Worm (Caenorhabditis elegans) whole organism, L3 larva: ENCODE measurements around the gene akt-1.
A peak's percentile ranks its signal among the peaks of the same experiment; 100 is the strongest.

Experiments used
- ZK546.5 ChIP-seq: sonication (generic microtip); optimal IDR thresholded peaks from 2 replicates; lab custom pipeline; 2017; ENCODE audit warnings: missing biosample characterization, missing genetic modification characterization
- aly-2 ChIP-seq: fragments of 150-350 bp; optimal IDR thresholded peaks from 2 replicates; lab custom pipeline; 2014; ENCODE audit warnings: missing biosample characterization, missing genetic modification characterization
- ama-1 ChIP-seq: fragments of 150-350 bp; optimal IDR thresholded peaks from 2 replicates; lab custom pipeline; 2018
- ceh-16 ChIP-seq: sonication (generic microtip); optimal IDR thresholded peaks from 2 replicates; lab custom pipeline; 2017; ENCODE audit warnings: missing biosample characterization, missing genetic modification characterization
- ceh-28 ChIP-seq: fragments of 150-350 bp; optimal IDR thresholded peaks from 2 replicates; lab custom pipeline; 2014; ENCODE audit warnings: missing biosample characterization, missing genetic modification reagents, missing genetic modification characterization
- ceh-9 ChIP-seq: sonication (generic microtip); optimal IDR thresholded peaks from 2 replicates; lab custom pipeline; 2018; ENCODE audit warnings: missing biosample characterization, missing genetic modification characterization
- daf-12 ChIP-seq: fragments of 150-350 bp; optimal IDR thresholded peaks from 2 replicates; lab custom pipeline; 2014; ENCODE audit warnings: missing biosample characterization, missing genetic modification reagents, missing genetic modification characterization
- egl-5 ChIP-seq: fragments of 150-350 bp; optimal IDR thresholded peaks from 2 replicates; lab custom pipeline; 2017; ENCODE audit warnings: missing biosample characterization, missing genetic modification reagents, missing genetic modification characterization, inconsistent platforms
- elt-1 ChIP-seq: fragments of 150-350 bp; optimal IDR thresholded peaks from 2 replicates; lab custom pipeline; 2014; ENCODE audit warnings: missing biosample characterization, missing genetic modification characterization
- elt-2 ChIP-seq: sonication (generic microtip); optimal IDR thresholded peaks from 2 replicates; lab custom pipeline; 2016; ENCODE audit warnings: missing genetic modification reagents, mild to moderate bottlenecking, missing genetic modification characterization, missing compliant biosample characterization
- elt-3 ChIP-seq, 3 experiments: fragments of 150-350 bp in 1 of 3; sonication (generic microtip) in 2 of 3; optimal IDR thresholded peaks; 2 replicates in 2 of 3; 4 replicates in 1 of 3; lab custom pipeline; 2014 to 2017; ENCODE audit warnings: missing biosample characterization in 3 of 3, missing genetic modification characterization in 3 of 3
- fkh-10 ChIP-seq: sonication (generic microtip); optimal IDR thresholded peaks from 2 replicates; lab custom pipeline; 2017; ENCODE audit warnings: missing biosample characterization, missing genetic modification reagents, missing genetic modification characterization
- fkh-2 ChIP-seq: fragments of 150-350 bp; optimal IDR thresholded peaks from 2 replicates; lab custom pipeline; 2014; ENCODE audit warnings: missing biosample characterization, missing genetic modification reagents, missing genetic modification characterization
- hmg-11 ChIP-seq: sonication (generic microtip); optimal IDR thresholded peaks from 2 replicates; lab custom pipeline; 2016; ENCODE audit warnings: missing genetic modification characterization, missing compliant biosample characterization
- jun-1 ChIP-seq: fragments of 150-350 bp; optimal IDR thresholded peaks from 2 replicates; lab custom pipeline; 2014; ENCODE audit warnings: missing biosample characterization, missing genetic modification reagents, missing genetic modification characterization
- lin-15B ChIP-seq: fragments of 150-350 bp; optimal IDR thresholded peaks from 2 replicates; lab custom pipeline; 2014; ENCODE audit warnings: missing biosample characterization, missing genetic modification characterization
- lin-39 ChIP-seq: fragments of 150-350 bp; optimal IDR thresholded peaks from 2 replicates; lab custom pipeline; 2018; ENCODE audit warnings: missing biosample characterization, missing genetic modification reagents, missing genetic modification characterization
- lsy-12 ChIP-seq: sonication (generic microtip); optimal IDR thresholded peaks from 2 replicates; lab custom pipeline; 2016; ENCODE audit warnings: mild to moderate bottlenecking, missing genetic modification characterization, missing compliant biosample characterization
- mdl-1 ChIP-seq: fragments of 150-350 bp; optimal IDR thresholded peaks from 2 replicates; lab custom pipeline; 2014; ENCODE audit warnings: missing biosample characterization, missing genetic modification characterization
- nfya-1 ChIP-seq: sonication (generic microtip); optimal IDR thresholded peaks from 2 replicates; lab custom pipeline; 2017; ENCODE audit warnings: missing genetic modification characterization, mild to moderate bottlenecking, missing compliant biosample characterization, antibody characterized with exemption, moderate library complexity; ENCODE audit not compliant: insufficient read depth
- nhr-11 ChIP-seq: fragments of 150-350 bp; optimal IDR thresholded peaks from 2 replicates; lab custom pipeline; 2014; ENCODE audit warnings: missing biosample characterization, missing genetic modification characterization
- nhr-12 ChIP-seq: fragments of 150-350 bp; optimal IDR thresholded peaks from 2 replicates; lab custom pipeline; 2014; ENCODE audit warnings: missing biosample characterization, missing genetic modification characterization
- nhr-23 ChIP-seq: fragments of 150-350 bp; optimal IDR thresholded peaks from 2 replicates; lab custom pipeline; 2014; ENCODE audit warnings: missing biosample characterization, missing genetic modification reagents, missing genetic modification characterization
- nhr-237 ChIP-seq: fragments of 150-350 bp; optimal IDR thresholded peaks from 2 replicates; lab custom pipeline; 2014; ENCODE audit warnings: missing biosample characterization, missing genetic modification characterization
- nhr-25 ChIP-seq: sonication (generic microtip); optimal IDR thresholded peaks from 2 replicates; lab custom pipeline; 2017; ENCODE audit warnings: missing biosample characterization, missing genetic modification characterization
- nhr-28 ChIP-seq: fragments of 150-350 bp; optimal IDR thresholded peaks from 2 replicates; lab custom pipeline; 2014; ENCODE audit warnings: missing biosample characterization, missing genetic modification characterization
- nhr-43 ChIP-seq: sonication (generic microtip); optimal IDR thresholded peaks from 2 replicates; lab custom pipeline; 2016; ENCODE audit warnings: mild to moderate bottlenecking, missing genetic modification characterization, missing compliant biosample characterization; ENCODE audit not compliant: poor library complexity, severe bottlenecking
- nhr-67 ChIP-seq: fragments of 150-350 bp; optimal IDR thresholded peaks from 2 replicates; lab custom pipeline; 2014; ENCODE audit warnings: missing biosample characterization, missing genetic modification characterization
- nhr-76 ChIP-seq: fragments of 150-350 bp; sonication (generic microtip); optimal IDR thresholded peaks from 5 replicates; lab custom pipeline; 2014; ENCODE audit warnings: missing biosample characterization, missing genetic modification characterization
- nhr-77 ChIP-seq: fragments of 150-350 bp; optimal IDR thresholded peaks from 2 replicates; lab custom pipeline; 2014; ENCODE audit warnings: missing biosample characterization, missing genetic modification characterization
- pha-4 ChIP-seq: fragments of 150-350 bp; optimal IDR thresholded peaks from 2 replicates; lab custom pipeline; 2014; ENCODE audit warnings: missing biosample characterization, missing genetic modification reagents, missing genetic modification characterization
- pqm-1 ChIP-seq: fragments of 150-350 bp; optimal IDR thresholded peaks from 2 replicates; lab custom pipeline; 2017; ENCODE audit warnings: missing biosample characterization, missing genetic modification characterization, inconsistent platforms
- skn-1 ChIP-seq: fragments of 150-350 bp; optimal IDR thresholded peaks from 2 replicates; lab custom pipeline; 2014; ENCODE audit warnings: missing biosample characterization, missing genetic modification characterization
- tbx-2 ChIP-seq: sonication (generic microtip); optimal IDR thresholded peaks from 2 replicates; lab custom pipeline; 2016; ENCODE audit warnings: mild to moderate bottlenecking, missing genetic modification characterization, missing compliant biosample characterization
- unc-39 ChIP-seq: sonication (generic microtip); optimal IDR thresholded peaks from 4 replicates; lab custom pipeline; 2017; ENCODE audit warnings: missing biosample characterization, missing genetic modification characterization
- unc-62 ChIP-seq: fragments of 150-350 bp; sonication (generic microtip); optimal IDR thresholded peaks from 4 replicates; lab custom pipeline; 2014; ENCODE audit warnings: missing biosample characterization, missing genetic modification reagents, missing genetic modification characterization
- zag-1 ChIP-seq: fragments of 150-350 bp; optimal IDR thresholded peaks from 2 replicates; lab custom pipeline; 2014; ENCODE audit warnings: missing biosample characterization, missing genetic modification characterization
- ztf-11 ChIP-seq: fragments of 150-350 bp; optimal IDR thresholded peaks from 2 replicates; lab custom pipeline; 2014; ENCODE audit warnings: missing biosample characterization, missing genetic modification characterization
- ztf-4 ChIP-seq: fragments of 150-350 bp; optimal IDR thresholded peaks from 2 replicates; lab custom pipeline; 2014; ENCODE audit warnings: missing biosample characterization, missing genetic modification characterization

Gene akt-1

DNA sequence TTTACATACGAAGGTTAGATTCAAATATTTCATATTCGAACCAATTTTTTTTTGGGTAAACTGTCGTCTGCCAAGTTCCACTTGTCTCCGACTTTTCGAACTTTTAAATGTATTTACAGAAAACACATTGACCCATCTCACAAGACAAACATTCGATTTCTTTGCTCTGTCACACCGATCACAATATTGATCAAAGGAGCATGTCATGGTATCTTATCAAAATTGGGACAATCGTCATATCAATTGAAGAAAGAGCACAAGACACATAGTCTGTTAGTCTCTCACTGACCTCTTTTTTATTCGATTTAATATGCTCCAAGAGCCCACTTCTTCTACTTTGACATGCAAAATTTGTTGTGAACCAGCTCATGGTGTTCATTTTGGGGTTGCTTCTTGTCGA is 7.3 kb downstream of the akt-1 start, which contains the start of gene nhr-232:
Gene nhr-232 (plus strand): TSS at position 121 of the 400 bp plus-strand sequence.
- TF ChIP-seq elt-2 (tag; lab: Kevin White, UChicago) (peak; percentile 81), elt-1 (tag; lab: Kevin White, UChicago) (no peak), ztf-11 (tag; lab: Kevin White, UChicago) (no peak), nhr-25 (tag; lab: Kevin White, UChicago) (no peak), pha-4 (tag; lab: Kevin White, UChicago) (peak; percentile 70), ceh-9 (tag; lab: Kevin White, UChicago) (no peak), unc-62 (no peak), zag-1 (tag; lab: Kevin White, UChicago) (no peak), nhr-43 (tag; lab: Kevin White, UChicago) (no peak), jun-1 (tag; lab: Kevin White, UChicago) (peak; percentile 27), elt-3 (tag; optimal IDR thresholded peaks at IDR 0.05; lab: Kevin White, UChicago) (no peak), nhr-76 (tag; lab: Kevin White, UChicago) (no peak), fkh-2 (tag; lab: Kevin White, UChicago) (no peak), nhr-28 (tag; lab: Kevin White, UChicago) (no peak), nhr-12 (no peak), skn-1 (no peak), pqm-1 (peak; percentile 84), ztf-4 (tag; lab: Kevin White, UChicago) (no peak), lsy-12 (tag; lab: Kevin White, UChicago) (no peak), ceh-28 (no peak), lin-15B (tag; lab: Kevin White, UChicago) (no peak), egl-5 (tag; lab: Kevin White, UChicago) (no peak)

DNA sequence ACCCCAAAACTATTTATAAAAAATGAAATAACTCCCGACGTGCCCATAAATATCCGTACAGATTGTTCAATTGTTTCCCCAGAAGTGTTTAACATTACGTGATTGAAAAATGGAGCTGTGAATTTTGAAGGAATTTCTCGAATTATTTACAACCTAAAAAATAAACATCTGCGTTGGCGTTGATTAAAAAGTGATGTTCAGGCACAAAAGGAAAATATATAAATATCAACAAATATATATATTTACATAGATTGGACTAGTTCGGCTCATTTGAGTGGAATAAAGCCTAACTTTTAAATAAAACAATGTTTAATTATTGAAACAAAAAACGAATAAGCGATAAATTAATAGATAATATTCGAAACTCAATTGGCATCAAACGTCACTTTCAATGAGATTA is 11.8 kb downstream of the akt-1 start, which contains the start of gene sri-18:
Gene sri-18 (minus strand): TSS at position 101 of the 400 bp plus-strand sequence.
- TF ChIP-seq nhr-12 (no peak), nhr-25 (tag; lab: Kevin White, UChicago) (no peak), nfya-1 (tag; lab: Kevin White, UChicago) (no peak), nhr-23 (no peak), ztf-4 (tag; lab: Kevin White, UChicago) (no peak), daf-12 (tag; lab: Kevin White, UChicago) (no peak), aly-2 (tag; lab: Kevin White, UChicago) (no peak), nhr-67 (no peak), ceh-9 (tag; lab: Kevin White, UChicago) (no peak), mdl-1 (no peak)

DNA sequence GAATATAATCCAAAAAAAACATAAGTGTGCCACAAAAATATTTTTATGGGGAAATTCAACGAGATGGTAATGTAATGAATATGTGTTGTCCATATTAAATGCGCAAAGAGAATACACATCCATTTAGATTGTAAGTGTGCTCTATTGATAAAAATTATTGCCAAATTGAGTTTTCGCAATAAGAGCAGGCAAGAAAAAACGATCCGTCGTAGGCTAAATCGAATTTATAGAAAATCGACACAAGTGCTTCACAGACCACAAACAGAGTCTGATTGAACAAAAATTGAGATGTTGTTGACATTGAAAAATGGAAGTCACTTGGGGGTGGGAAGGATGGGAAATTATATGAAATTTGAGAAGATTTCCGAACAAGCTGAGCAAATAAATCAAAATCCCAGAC is 16.3 kb downstream of the akt-1 start:
- no peak for TF ChIP-seq ZK546.5 (tag; lab: Kevin White, UChicago)
- TF ChIP-seq nhr-25 (tag; lab: Kevin White, UChicago): no peak
- no peak for TF ChIP-seq unc-39 (tag; lab: Kevin White, UChicago)
- no peak for TF ChIP-seq lin-15B (tag; lab: Kevin White, UChicago)
- TF ChIP-seq lin-39 (tag; lab: Kevin White, UChicago): no peak
- no peak for TF ChIP-seq ceh-16
- TF ChIP-seq pha-4 (tag; lab: Kevin White, UChicago): peak; percentile 58

DNA sequence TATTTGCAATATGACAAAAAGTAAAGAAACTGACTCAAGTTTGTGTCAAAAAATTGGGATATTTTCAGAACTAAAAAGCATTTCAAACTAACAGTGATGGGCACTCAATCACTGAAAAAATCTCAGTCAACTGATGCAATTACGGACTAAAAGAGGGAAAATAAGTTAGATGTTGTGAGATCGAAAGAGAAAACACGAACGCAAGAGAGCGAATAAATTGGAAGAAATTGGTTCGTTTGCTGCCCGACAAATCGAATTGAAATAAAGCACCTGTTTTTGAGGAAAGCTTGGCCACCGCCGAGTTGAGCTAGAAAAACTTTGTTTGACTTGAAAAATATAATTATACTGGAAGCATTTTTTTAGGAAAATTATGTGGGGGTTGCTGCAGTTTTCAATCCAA is 17.3 kb downstream of the akt-1 start:
- TF ChIP-seq lin-15B (tag; lab: Kevin White, UChicago) (no peak), nhr-11 (tag; lab: Kevin White, UChicago) (no peak), nhr-77 (no peak), ama-1 (lab: Kevin White, UChicago) (no peak), elt-2 (tag; lab: Kevin White, UChicago) (no peak), elt-1 (tag; lab: Kevin White, UChicago) (no peak), tbx-2 (no peak), nhr-25 (tag; lab: Kevin White, UChicago) (no peak)

DNA sequence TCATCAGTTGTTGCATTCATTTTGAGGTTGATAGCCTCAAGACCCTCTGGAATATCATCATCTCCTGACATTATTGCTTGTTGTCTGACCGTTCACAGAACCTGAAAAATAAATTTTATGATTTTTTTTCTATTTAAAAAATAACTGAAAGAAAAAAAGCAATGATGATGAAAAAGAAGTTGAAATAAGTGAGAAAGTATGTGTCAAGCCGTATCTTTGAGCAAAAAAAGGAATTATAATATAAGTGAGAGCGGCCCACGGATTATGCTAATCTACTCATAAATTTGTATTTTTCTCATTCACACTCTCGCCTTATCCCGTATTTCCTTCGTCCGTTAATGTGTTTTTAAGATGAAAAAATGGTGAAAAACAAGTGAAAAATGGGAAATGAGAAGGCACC is 21.5 kb downstream of the akt-1 start, which contains the start of gene ric-4:
Gene ric-4 (minus strand): TSS at position 101 of the 400 bp plus-strand sequence.
- TF ChIP-seq ztf-11 (tag; lab: Kevin White, UChicago) (no peak), ama-1 (lab: Kevin White, UChicago) (no peak), lin-15B (tag; lab: Kevin White, UChicago) (no peak), ztf-4 (tag; lab: Kevin White, UChicago) (no peak), fkh-2 (tag; lab: Kevin White, UChicago) (no peak), nhr-237 (tag; lab: Kevin White, UChicago) (no peak), hmg-11 (tag; lab: Kevin White, UChicago) (no peak), aly-2 (tag; lab: Kevin White, UChicago) (no peak), nhr-43 (tag; lab: Kevin White, UChicago) (no peak), nhr-25 (tag; lab: Kevin White, UChicago) (no peak), fkh-10 (GFP tag; lab: Kevin White, UChicago) (no peak)
